Worm (Caenorhabditis elegans): ENCODE measurements around the gene C10E2.5.
A peak's percentile ranks its signal among the peaks of the same experiment; 100 is the strongest.

C10E2.5 gene

DNA sequence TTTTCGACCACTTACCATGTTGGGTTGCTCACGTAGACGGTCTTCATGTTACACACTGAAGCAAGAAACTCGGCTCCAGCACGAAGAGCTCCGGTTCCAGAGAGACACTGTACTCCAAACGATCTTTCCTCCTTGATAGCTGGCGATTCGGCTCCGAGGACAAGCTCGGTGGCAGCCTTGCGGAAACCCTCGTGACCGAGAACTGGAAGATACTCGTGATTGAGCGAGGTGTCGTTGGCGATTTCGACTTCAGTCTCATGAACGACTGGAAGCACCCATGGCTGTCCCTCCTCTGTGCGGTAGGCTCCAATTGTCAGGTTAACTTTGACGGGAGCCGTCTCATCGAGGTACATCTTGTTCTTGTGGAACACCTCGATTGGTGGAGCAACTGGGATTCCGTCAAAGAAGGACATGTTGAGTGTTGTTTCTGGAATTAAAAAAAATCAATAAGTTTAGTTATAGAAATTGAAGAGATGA lies 38.4 kb upstream of the C10E2.5 start, which contains the start of gene got-1.2:
Gene got-1.2, minus strand, starts transcription at position 427 of the 477 bp plus-strand sequence.
- TF ChIP-seq ama-1 (optimal IDR thresholded peaks at IDR 0.05) (no peak), nhr-10 (tag; optimal IDR thresholded peaks at IDR 0.05) (no peak), ztf-4 (tag; optimal IDR thresholded peaks at IDR 0.05) (no peak), nhr-12 (tag; optimal IDR thresholded peaks at IDR 0.05) (no peak), mbf-1 (tag; optimal IDR thresholded peaks at IDR 0.05) (no peak), nhr-23 (tag; optimal IDR thresholded peaks at IDR 0.05) (no peak), nhr-11 (tag; optimal IDR thresholded peaks at IDR 0.05) (no peak), lin-39 (tag; optimal IDR thresholded peaks at IDR 0.05) (no peak), snpc-4 (tag; optimal IDR thresholded peaks at IDR 0.05) (no peak), F13H6.1 (tag; optimal IDR thresholded peaks at IDR 0.05) (no peak), sma-3 (GFP tag; optimal IDR thresholded peaks at IDR 0.05) (no peak), lin-13 (GFP tag; optimal IDR thresholded peaks at IDR 0.05) (no peak), dmd-4 (tag; optimal IDR thresholded peaks at IDR 0.05) (no peak)

DNA sequence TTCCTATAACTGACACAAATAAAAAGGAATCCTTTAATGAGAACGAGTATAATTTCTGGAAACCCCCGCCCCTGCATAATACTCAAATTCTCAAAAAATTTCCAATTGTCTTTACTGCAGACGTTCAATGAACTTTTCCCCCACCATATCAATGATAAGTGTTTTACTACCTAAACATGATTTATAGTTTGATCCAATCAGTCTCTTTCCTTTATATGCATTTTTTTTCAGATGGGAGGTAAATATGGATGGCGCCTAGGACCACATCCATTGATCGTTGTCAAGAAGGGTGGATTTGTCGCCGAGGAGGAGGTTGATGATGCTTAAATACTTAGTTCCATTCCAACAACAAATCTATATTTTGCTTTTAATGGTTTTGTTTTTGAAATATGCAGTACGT lies 32.8 kb upstream of the C10E2.5 start:
- no peak for TF ChIP-seq ZK546.5 (tag; optimal IDR thresholded peaks at IDR 0.05)
- TF ChIP-seq nhr-129 (tag; optimal IDR thresholded peaks at IDR 0.05): no peak

DNA sequence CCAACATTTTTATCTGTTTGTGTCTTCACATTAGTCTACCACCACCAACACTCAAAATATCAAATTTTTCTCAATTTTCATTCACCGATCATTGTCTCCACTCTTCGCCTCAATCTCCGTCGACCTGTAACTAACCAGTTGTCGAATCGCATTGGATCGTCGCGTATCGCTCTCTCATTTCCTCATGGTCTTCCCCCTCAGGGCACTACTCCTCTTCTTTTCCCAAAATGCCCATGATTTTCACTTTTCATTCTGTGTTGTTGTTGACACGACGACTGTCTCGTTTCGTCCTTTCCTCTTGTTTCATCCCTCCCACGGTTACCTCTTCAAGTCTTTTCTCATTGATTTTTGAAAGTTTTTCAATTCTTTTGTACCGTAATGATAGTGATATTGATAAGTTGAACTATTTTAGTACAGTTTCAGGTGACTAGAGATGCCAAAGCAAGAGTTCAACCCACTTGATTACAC lies 31.7 kb upstream of the C10E2.5 start, which contains the start of gene T01C8.2:
Gene T01C8.2, plus strand, starts transcription at position 418 of the 468 bp plus-strand sequence.
- TF ChIP-seq unc-55 (GFP tag; optimal IDR thresholded peaks at IDR 0.05) (no peak), ceh-82 (tag; optimal IDR thresholded peaks at IDR 0.05) (no peak), skn-1 (tag; optimal IDR thresholded peaks at IDR 0.05) (no peak), crh-2 (tag; optimal IDR thresholded peaks at IDR 0.05) (no peak), peb-1 (tag; optimal IDR thresholded peaks at IDR 0.05) (no peak), ZK546.5 (tag; optimal IDR thresholded peaks at IDR 0.05) (no peak), F13H6.1 (tag; optimal IDR thresholded peaks at IDR 0.05) (no peak), sma-3 (GFP tag; optimal IDR thresholded peaks at IDR 0.05) (peak; percentile 17), nhr-10 (tag; optimal IDR thresholded peaks at IDR 0.05) (no peak), nhr-237 (tag; optimal IDR thresholded peaks at IDR 0.05) (no peak), fos-1 (tag; optimal IDR thresholded peaks at IDR 0.05) (no peak), gmeb-1 (tag; optimal IDR thresholded peaks at IDR 0.05) (no peak), unc-39 (tag; optimal IDR thresholded peaks at IDR 0.05) (no peak), lsy-2 (tag; optimal IDR thresholded peaks at IDR 0.05) (no peak), zag-1 (tag; optimal IDR thresholded peaks at IDR 0.05) (no peak), mbf-1 (tag; optimal IDR thresholded peaks at IDR 0.05) (no peak), alr-1 (tag; optimal IDR thresholded peaks at IDR 0.05) (no peak), egl-27 (tag; optimal IDR thresholded peaks at IDR 0.05) (no peak), ztf-11 (tag; optimal IDR thresholded peaks at IDR 0.05) (no peak), aly-2 (tag; optimal IDR thresholded peaks at IDR 0.05) (no peak), elt-3 (tag; optimal IDR thresholded peaks at IDR 0.05) (no peak), ceh-16 (tag; optimal IDR thresholded peaks at IDR 0.05) (no peak), nhr-21 (tag; optimal IDR thresholded peaks at IDR 0.05) (no peak), lin-11 (tag; optimal IDR thresholded peaks at IDR 0.05) (no peak), lin-13 (GFP tag; optimal IDR thresholded peaks at IDR 0.05) (no peak), nhr-77 (tag; optimal IDR thresholded peaks at IDR 0.05) (no peak), mab-5 (tag; optimal IDR thresholded peaks at IDR 0.05) (no peak), lin-39 (tag; optimal IDR thresholded peaks at IDR 0.05) (no peak), nhr-11 (tag; optimal IDR thresholded peaks at IDR 0.05) (no peak), nhr-6 (tag; optimal IDR thresholded peaks at IDR 0.05) (no peak), blmp-1 (tag; optimal IDR thresholded peaks at IDR 0.05; ENCODE audit: insufficient read depth) (peak; percentile 89), nhr-23 (tag; optimal IDR thresholded peaks at IDR 0.05) (no peak), dmd-4 (tag; optimal IDR thresholded peaks at IDR 0.05) (no peak), R02D3.7 (tag; optimal IDR thresholded peaks at IDR 0.05) (no peak), snpc-4 (tag; optimal IDR thresholded peaks at IDR 0.05) (no peak), nhr-25 (tag; optimal IDR thresholded peaks at IDR 0.05) (peak; percentile 60), nhr-12 (tag; optimal IDR thresholded peaks at IDR 0.05) (no peak), nhr-129 (tag; optimal IDR thresholded peaks at IDR 0.05) (peak; percentile 60), Y55F3AM.14 (GFP tag; optimal IDR thresholded peaks at IDR 0.05) (no peak), sma-9 (GFP tag; optimal IDR thresholded peaks at IDR 0.05) (peak; percentile 57), sma-9 (tag; optimal IDR thresholded peaks at IDR 0.05) (no peak), sem-4 (tag; optimal IDR thresholded peaks at IDR 0.05) (no peak), ztf-4 (tag; optimal IDR thresholded peaks at IDR 0.05) (no peak), ztf-1 (GFP tag; conservative IDR thresholded peaks at IDR 0.05) (no peak), C34F6.9 (tag; optimal IDR thresholded peaks at IDR 0.05) (no peak), unc-62 (GFP tag; optimal IDR thresholded peaks at IDR 0.05) (no peak), mdl-1 (tag; optimal IDR thresholded peaks at IDR 0.05) (no peak), elt-1 (tag; optimal IDR thresholded peaks at IDR 0.05) (no peak), ama-1 (optimal IDR thresholded peaks at IDR 0.05) (peak; percentile 13)
